Worm (Caenorhabditis elegans) whole organism, L4 larva: Measurements from ENCODE around the gene F52H2.5.

Experiments
- D1046.2 ChIP-seq: fragments of 200-800 bp; sonication (Bioruptor generic); IDR thresholded peaks from 2 replicates; pipeline ENCODE4 v1.3.6; 2022; ENCODE audit warnings: missing genetic modification characterization, missing compliant biosample characterization
- F10B5.3 ChIP-seq: sonication (generic microtip); optimal IDR thresholded peaks from 2 replicates; lab custom pipeline; 2016; ENCODE audit warnings: mild to moderate bottlenecking, missing genetic modification characterization, missing compliant biosample characterization
- F26F4.8 ChIP-seq: fragments of 200-800 bp; sonication (Bioruptor generic); conservative IDR thresholded peaks from 2 replicates; pipeline ENCODE4 v1.3.6; 2022; ENCODE audit warnings: missing genetic modification characterization, missing compliant biosample characterization
- F37D6.2 ChIP-seq: sonication (generic microtip); optimal IDR thresholded peaks from 2 replicates; lab custom pipeline; 2016; ENCODE audit warnings: mild to moderate bottlenecking, missing genetic modification characterization, missing compliant biosample characterization
- F44E2.7 ChIP-seq: fragments of 200-800 bp; sonication (Bioruptor generic); IDR thresholded peaks from 2 replicates; pipeline ENCODE4 v2.1.2; 2022; ENCODE audit warnings: missing genetic modification characterization, missing compliant biosample characterization
- Y75B8A.6 ChIP-seq: fragments of 200-800 bp; sonication (Bioruptor generic); IDR thresholded peaks from 2 replicates; pipeline ENCODE4 v1.3.6; 2022; ENCODE audit warnings: missing genetic modification reagents, missing genetic modification characterization, missing compliant biosample characterization
- ZK337.2 ChIP-seq: fragments of 200-800 bp; sonication (Bioruptor generic); IDR thresholded peaks from 2 replicates; pipeline ENCODE4 v1.3.6; 2022; ENCODE audit warnings: missing genetic modification reagents, missing genetic modification characterization, missing compliant biosample characterization
- aha-1 ChIP-seq: fragments of 150-350 bp; peaks from one replicate; lab custom pipeline; 2014; ENCODE audit warnings: missing biosample characterization, missing genetic modification characterization
- attf-4 ChIP-seq: sonication (generic microtip); optimal IDR thresholded peaks from 3 replicates; lab custom pipeline; 2017; ENCODE audit warnings: missing biosample characterization, missing genetic modification characterization
- ceh-28 ChIP-seq: fragments of 150-350 bp; optimal IDR thresholded peaks from 2 replicates; lab custom pipeline; 2014; ENCODE audit warnings: missing biosample characterization, missing genetic modification reagents, missing genetic modification characterization
- ceh-82 ChIP-seq: sonication (generic microtip); optimal IDR thresholded peaks from 2 replicates; lab custom pipeline; 2017; ENCODE audit warnings: missing biosample characterization, missing genetic modification characterization
- cey-2 ChIP-seq: sonication (generic microtip); optimal IDR thresholded peaks from 3 replicates; lab custom pipeline; 2017; ENCODE audit warnings: missing genetic modification characterization, mild to moderate bottlenecking, missing compliant biosample characterization, antibody characterized with exemption, borderline replicate concordance; ENCODE audit not compliant: insufficient read depth
- ctbp-1 ChIP-seq: fragments of 200-800 bp; sonication (Bioruptor generic); IDR thresholded peaks from 2 replicates; pipeline ENCODE4 v1.3.6; 2022; ENCODE audit warnings: missing genetic modification reagents, missing genetic modification characterization, missing compliant biosample characterization
- daf-19 ChIP-seq: fragments of 200-800 bp; sonication (Bioruptor generic); conservative IDR thresholded peaks from 2 replicates; pipeline ENCODE4 v1.3.6; 2022; ENCODE audit warnings: missing genetic modification characterization, missing compliant biosample characterization
- dmd-8 ChIP-seq: fragments of 200-800 bp; sonication (Bioruptor generic); IDR thresholded peaks from 2 replicates; pipeline ENCODE4 v1.3.6; 2022; ENCODE audit warnings: missing genetic modification characterization, missing compliant biosample characterization
- dmd-9 ChIP-seq: fragments of 200-800 bp; sonication (Bioruptor generic); IDR thresholded peaks from 2 replicates; pipeline ENCODE4 v1.3.6; 2022; ENCODE audit warnings: missing genetic modification reagents, missing genetic modification characterization, missing compliant biosample characterization
- egl-43 ChIP-seq: fragments of 200-800 bp; sonication (Bioruptor generic); IDR thresholded peaks from 2 replicates; pipeline ENCODE4 v1.3.6; 2022; ENCODE audit warnings: missing genetic modification reagents, missing genetic modification characterization, missing compliant biosample characterization
- fkh-10 ChIP-seq: fragments of 150-350 bp; optimal IDR thresholded peaks from 2 replicates; lab custom pipeline; 2014; ENCODE audit warnings: missing biosample characterization, missing genetic modification reagents, missing genetic modification characterization
- fos-1 ChIP-seq: fragments of 150-350 bp; optimal IDR thresholded peaks from 2 replicates; lab custom pipeline; 2014; ENCODE audit warnings: missing biosample characterization, missing genetic modification characterization
- hlh-30 ChIP-seq: sonication (generic microtip); optimal IDR thresholded peaks from 2 replicates; lab custom pipeline; 2017; ENCODE audit warnings: antibody characterized with exemption, mild to moderate bottlenecking, missing genetic modification characterization, missing compliant biosample characterization; ENCODE audit not compliant: insufficient read depth
- hmg-1.1 ChIP-seq: fragments of 200-800 bp; sonication (Bioruptor generic); IDR thresholded peaks from 2 replicates; pipeline ENCODE4 v1.3.6; 2022; ENCODE audit warnings: missing genetic modification reagents, missing genetic modification characterization, missing compliant biosample characterization
- jun-1 ChIP-seq: fragments of 150-350 bp; optimal IDR thresholded peaks from 2 replicates; lab custom pipeline; 2014; ENCODE audit warnings: missing biosample characterization, missing genetic modification reagents, missing genetic modification characterization
- lin-1 ChIP-seq: fragments of 200-800 bp; sonication (Bioruptor generic); IDR thresholded peaks from 2 replicates; pipeline ENCODE4 v1.3.6; 2022; ENCODE audit warnings: missing genetic modification reagents, missing genetic modification characterization, missing compliant biosample characterization
- lin-15B ChIP-seq: fragments of 150-350 bp; sonication (generic microtip); optimal IDR thresholded peaks from 3 replicates; lab custom pipeline; 2014; ENCODE audit warnings: missing biosample characterization, missing genetic modification characterization
- lin-29 ChIP-seq: fragments of 200-800 bp; sonication (Bioruptor generic); IDR thresholded peaks from 2 replicates; pipeline ENCODE4 v1.3.6; 2022; ENCODE audit warnings: missing genetic modification reagents, missing genetic modification characterization, missing compliant biosample characterization
- lin-39 ChIP-seq: fragments of 150-350 bp; optimal IDR thresholded peaks from 2 replicates; lab custom pipeline; 2014; ENCODE audit warnings: missing biosample characterization, missing genetic modification reagents, missing genetic modification characterization
- lir-3 ChIP-seq: sonication (generic microtip); optimal IDR thresholded peaks from 2 replicates; lab custom pipeline; 2016; ENCODE audit warnings: mild to moderate bottlenecking, missing genetic modification characterization, missing compliant biosample characterization
- mdl-1 ChIP-seq, 2 experiments: fragments of 150-350 bp in 1 of 2; sonication (generic microtip) in 1 of 2; optimal IDR thresholded peaks; 2 replicates each; lab custom pipeline; 2014 to 2017; ENCODE audit warnings: missing biosample characterization in 2 of 2, missing genetic modification characterization in 2 of 2
- mes-2 ChIP-seq: sonication (generic microtip); optimal IDR thresholded peaks from 2 replicates; lab custom pipeline; 2016; ENCODE audit warnings: missing genotype, mild to moderate bottlenecking, missing genetic modification characterization, missing compliant biosample characterization; ENCODE audit not compliant: poor library complexity, severe bottlenecking
- mxl-3 ChIP-seq: fragments of 200-800 bp; sonication (Bioruptor generic); optimal IDR thresholded peaks from 2 replicates; lab custom pipeline; 2018; ENCODE audit warnings: mild to moderate bottlenecking, missing genetic modification characterization, missing compliant biosample characterization
- nhr-102 ChIP-seq: sonication (generic microtip); optimal IDR thresholded peaks from 2 replicates; lab custom pipeline; 2016; ENCODE audit warnings: mild to moderate bottlenecking, missing genetic modification characterization, moderate library complexity, missing compliant biosample characterization
- nhr-111 ChIP-seq: fragments of 200-800 bp; sonication (Bioruptor generic); optimal IDR thresholded peaks from 2 replicates; lab custom pipeline; 2018; ENCODE audit warnings: mild to moderate bottlenecking, missing genetic modification characterization, missing compliant biosample characterization
- nhr-237 ChIP-seq: sonication (generic microtip); optimal IDR thresholded peaks from 2 replicates; lab custom pipeline; 2017; ENCODE audit warnings: missing biosample characterization, missing genetic modification characterization
- nhr-42 ChIP-seq: fragments of 200-800 bp; sonication (Bioruptor generic); IDR thresholded peaks from 2 replicates; pipeline ENCODE4 v1.3.6; 2022; ENCODE audit warnings: missing genetic modification characterization, missing compliant biosample characterization
- nhr-48 ChIP-seq: sonication (generic microtip); optimal IDR thresholded peaks from 2 replicates; lab custom pipeline; 2016; ENCODE audit warnings: mild to moderate bottlenecking, missing genetic modification characterization, missing compliant biosample characterization
- nhr-6 ChIP-seq: fragments of 150-350 bp; optimal IDR thresholded peaks from 2 replicates; lab custom pipeline; 2014; ENCODE audit warnings: missing biosample characterization, missing genetic modification characterization
- nhr-76 ChIP-seq: fragments of 150-350 bp; optimal IDR thresholded peaks from 2 replicates; lab custom pipeline; 2014; ENCODE audit warnings: missing biosample characterization, missing genetic modification characterization
- php-3 ChIP-seq: fragments of 200-800 bp; sonication (Bioruptor generic); IDR thresholded peaks from 2 replicates; pipeline ENCODE4 v1.3.6; 2022; ENCODE audit warnings: missing genetic modification reagents, missing genetic modification characterization, missing compliant biosample characterization
- rbr-2 ChIP-seq: sonication (generic microtip); optimal IDR thresholded peaks from 2 replicates; lab custom pipeline; 2016; ENCODE audit warnings: missing genotype, missing genetic modification characterization, missing compliant biosample characterization
- skn-1 ChIP-seq: fragments of 150-350 bp; optimal IDR thresholded peaks from 2 replicates; lab custom pipeline; 2014; ENCODE audit warnings: missing biosample characterization, missing genetic modification characterization
- snpc-1.2 ChIP-seq: fragments of 200-800 bp; sonication (Bioruptor generic); IDR thresholded peaks from 2 replicates; pipeline ENCODE4 v1.3.6; 2022; ENCODE audit warnings: missing genetic modification reagents, missing genetic modification characterization, missing compliant biosample characterization
- tra-1 ChIP-seq: fragments of 200-800 bp; sonication (Bioruptor generic); IDR thresholded peaks from 2 replicates; pipeline ENCODE4 v1.3.6; 2022; ENCODE audit warnings: missing genetic modification reagents, missing genetic modification characterization, missing compliant biosample characterization
- unc-130 ChIP-seq: sonication (generic microtip); optimal IDR thresholded peaks from 2 replicates; lab custom pipeline; 2016; ENCODE audit warnings: missing genetic modification reagents, missing genetic modification characterization, missing compliant biosample characterization
- unc-39 ChIP-seq: sonication (generic microtip); optimal IDR thresholded peaks from 2 replicates; lab custom pipeline; 2017; ENCODE audit warnings: missing biosample characterization, missing genetic modification characterization
- unc-62 ChIP-seq, 3 experiments: fragments of 150-350 bp in 1 of 3; sonication (generic microtip); optimal IDR thresholded peaks in 2 of 3; peaks in 1 of 3; 1 replicate in 1 of 3; 2 replicates in 2 of 3; lab custom pipeline; 2014 to 2017; ENCODE audit warnings: missing biosample characterization in 3 of 3, missing genetic modification characterization in 3 of 3, missing genetic modification reagents in 3 of 3, missing genotype in 1 of 3
- zip-11 ChIP-seq: fragments of 200-800 bp; sonication (Bioruptor generic); IDR thresholded peaks from 2 replicates; pipeline ENCODE4 v1.3.6; 2022; ENCODE audit warnings: missing genetic modification characterization, missing compliant biosample characterization
- ztf-11 ChIP-seq: fragments of 150-350 bp; optimal IDR thresholded peaks from 2 replicates; lab custom pipeline; 2014; ENCODE audit warnings: missing biosample characterization, missing genetic modification characterization
- ztf-7 ChIP-seq: fragments of 150-350 bp; optimal IDR thresholded peaks from 2 replicates; lab custom pipeline; 2014; ENCODE audit warnings: missing biosample characterization, missing genetic modification characterization

The F52H2.5 gene

DNA sequence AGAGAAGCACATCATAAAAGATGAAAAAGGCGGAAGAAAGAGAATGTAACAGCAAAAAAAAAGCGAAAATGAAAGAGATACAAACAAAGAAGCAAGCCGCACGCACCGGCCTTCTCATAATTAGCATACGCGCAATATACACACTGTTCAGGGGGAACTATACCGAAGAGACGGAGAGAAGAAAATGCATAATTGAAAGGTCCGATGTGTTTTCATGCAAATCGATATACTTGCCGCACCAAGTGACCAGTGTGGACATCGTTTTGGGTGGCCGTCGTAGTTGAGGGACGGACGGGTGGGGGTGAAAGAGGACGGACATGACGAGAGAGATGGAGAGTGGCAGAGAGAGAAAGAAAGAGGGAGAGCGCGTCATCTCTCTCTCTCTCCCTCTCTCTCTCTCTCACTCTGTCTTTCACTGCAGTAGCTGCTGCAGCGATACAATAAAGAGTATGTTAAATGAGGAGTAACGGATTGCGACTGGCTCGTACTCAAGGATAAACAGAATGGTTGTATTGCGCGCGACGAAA is 23.6 kb downstream of the F52H2.5 start (continued):
- peak; percentile 64 for TF ChIP-seq mes-2

DNA sequence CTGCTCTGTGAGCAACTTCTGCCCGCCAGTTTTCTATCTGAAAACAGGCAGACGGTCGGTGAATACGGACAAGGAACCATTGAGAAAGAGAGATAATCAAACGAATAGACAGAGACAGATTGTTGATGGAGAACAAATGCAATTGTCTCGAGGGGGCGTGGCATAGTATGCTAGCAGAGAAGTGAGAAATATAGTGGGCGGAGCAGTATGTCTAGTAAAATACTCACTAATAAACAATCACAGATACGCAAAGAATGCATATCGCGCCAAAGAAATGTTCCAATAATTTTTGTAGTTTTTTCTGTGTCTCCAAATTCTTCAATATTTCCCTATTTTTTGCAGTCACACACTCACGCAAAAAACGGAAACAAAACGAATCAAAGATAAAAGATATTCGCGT is 27.5 kb downstream of the F52H2.5 start, which contains the start of gene tbc-12:
Gene tbc-12, minus strand, starts transcription at position 101 of the 400 bp plus-strand sequence.
- TF ChIP-seq unc-62 (GFP tag; optimal IDR thresholded peaks at IDR 0.05 in 1 of 2; lab: Kevin White, UChicago) (peak in 1 of 2 experiments; percentile 67), unc-62 (tag; optimal IDR thresholded peaks at IDR 0.05; lab: Kevin White, UChicago) (no peak), F26F4.8 (no peak)

DNA sequence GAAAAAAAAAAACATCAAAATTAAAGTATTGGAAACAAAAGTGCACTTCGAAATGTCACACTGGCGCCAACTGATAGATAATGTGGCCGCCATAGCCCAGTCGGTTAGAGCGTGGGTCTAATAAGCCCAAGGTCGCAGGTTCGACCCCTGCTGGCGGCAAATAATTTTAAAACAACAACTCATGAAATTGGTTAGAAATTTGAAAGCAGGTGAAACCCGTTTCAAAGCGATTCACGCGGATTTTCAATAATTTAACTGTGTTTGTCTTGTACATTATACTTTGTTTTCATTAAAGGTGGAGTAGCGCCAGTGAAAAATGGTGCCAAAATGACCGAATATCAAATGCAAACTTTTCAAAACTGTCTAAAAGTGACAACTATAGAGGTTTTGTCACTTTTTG is 28.6 kb downstream of the F52H2.5 start:
- TF ChIP-seq dmd-8 (GFP tag; lab: Robert Waterston, UW) (peak; percentile 73), nhr-48 (tag; lab: Kevin White, UChicago) (peak; percentile 46), lin-1 (GFP tag; lab: Robert Waterston, UW) (peak; percentile 43; the same call in 1 of the 2 replicates), php-3 (GFP tag; lab: Robert Waterston, UW) (0 out of 2 replicates have a peak, but pooled peaks have one; percentile 40), ctbp-1 (GFP tag; lab: Robert Waterston, UW) (peak; percentile 70), rbr-2 (tag; lab: Kevin White, UChicago) (peak; percentile 16), tra-1 (GFP tag; lab: Robert Waterston, UW) (peak; percentile 71), mdl-1 (tag; optimal IDR thresholded peaks at IDR 0.05; lab: Kevin White, UChicago) (no peak), D1046.2 (GFP tag; lab: Robert Waterston, UW) (peak; percentile 69; the same call in 1 of the 2 replicates), ceh-82 (no peak), nhr-237 (tag; lab: Kevin White, UChicago) (no peak), nhr-6 (tag; lab: Kevin White, UChicago) (no peak), daf-19 (GFP tag; lab: Robert Waterston, UW) (peak; percentile 80), nhr-111 (GFP tag; lab: Kevin White, UChicago) (peak; percentile 34), F10B5.3 (tag; lab: Kevin White, UChicago) (no peak), ceh-28 (tag; lab: Kevin White, UChicago) (no peak), nhr-76 (tag; lab: Kevin White, UChicago) (no peak), ZK337.2 (GFP tag; lab: Robert Waterston, UW) (no peak), cey-2 (tag; lab: Kevin White, UChicago) (no peak), mxl-3 (no peak), jun-1 (tag; lab: Kevin White, UChicago) (no peak), ztf-11 (tag; lab: Kevin White, UChicago) (no peak), nhr-42 (GFP tag; lab: Robert Waterston, UW) (no peak), unc-130 (GFP tag; lab: Kevin White, UChicago) (no peak), Y75B8A.6 (no peak), nhr-102 (tag; lab: Kevin White, UChicago) (peak; percentile 70), hmg-1.1 (GFP tag; lab: Robert Waterston, UW) (peak; percentile 40; the same call in 1 of the 2 replicates), aha-1 (tag; lab: Kevin White, UChicago) (peak; percentile 98), lin-39 (tag; lab: Kevin White, UChicago) (no peak), lin-15B (tag; lab: Kevin White, UChicago) (no peak), snpc-1.2 (peak; percentile 81), zip-11 (GFP tag; lab: Robert Waterston, UW) (no peak), F44E2.7 (GFP tag; lab: Robert Waterston, UW) (0 out of 2 replicates have a peak, but pooled peaks have one; percentile 55), unc-39 (tag; lab: Kevin White, UChicago) (no peak), ztf-7 (tag; lab: Kevin White, UChicago) (no peak), fkh-10 (no peak), skn-1 (tag; lab: Kevin White, UChicago) (no peak), egl-43 (peak; percentile 83), hlh-30 (peak; percentile 46), dmd-9 (GFP tag; lab: Robert Waterston, UW) (0 out of 2 replicates have a peak, but pooled peaks have one; percentile 45), F37D6.2 (tag; lab: Kevin White, UChicago) (no peak), attf-4 (tag; lab: Kevin White, UChicago) (no peak), lir-3 (tag; lab: Kevin White, UChicago) (peak; percentile 27), lin-29 (no peak), fos-1 (no peak)
